Fruit fly (Drosophila melanogaster): ENCODE data around the gene Miro.

Gene Miro

DNA sequence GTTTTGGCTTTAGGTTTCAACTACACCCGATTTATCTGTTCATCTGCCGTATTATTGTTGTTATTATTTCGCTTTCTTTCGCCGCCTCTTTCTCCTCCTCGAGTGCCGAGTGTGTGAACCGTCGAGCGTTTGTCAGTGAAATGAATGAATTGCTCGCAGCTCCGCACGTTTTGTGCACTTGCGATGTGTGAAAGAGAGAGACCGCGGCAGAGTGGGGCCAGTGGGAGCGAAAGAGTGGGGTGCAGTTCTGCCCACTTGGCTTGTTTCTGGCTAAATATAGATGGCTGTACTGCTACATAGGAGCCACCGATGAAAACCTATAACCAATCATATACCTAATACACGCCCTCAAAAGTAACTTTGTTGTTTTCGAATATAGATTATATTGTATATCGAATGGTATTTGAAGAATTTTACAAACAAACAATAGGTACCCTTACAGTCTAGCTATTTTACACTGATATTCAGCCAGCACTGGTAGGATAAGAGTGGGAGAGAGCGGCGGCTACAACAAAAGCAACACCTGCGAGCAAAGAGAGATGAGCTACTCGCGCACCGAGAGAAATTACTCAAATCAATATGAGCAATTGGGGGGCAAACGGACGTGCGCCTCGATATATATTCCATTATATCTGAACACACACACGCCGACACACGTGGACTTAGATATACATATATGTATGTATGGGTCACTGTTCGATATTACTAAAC is 32.0 kb downstream of the Miro start (continued):
- 0 out of 3 replicates have a peak, but pooled peaks have one; percentile 16 for TF ChIP-seq Opbp (GFP tag; IDR thresholded peaks at IDR 0.05; ENCODE audit: partially characterized antibody)
- TF ChIP-seq Fer2 (tag; optimal IDR thresholded peaks at IDR 0.05): no peak
- no peak for TF ChIP-seq D19B (GFP tag; optimal IDR thresholded peaks at IDR 0.05)
- TF ChIP-seq CG10274 (GFP tag; optimal IDR thresholded peaks at IDR 0.05): no peak
- TF ChIP-seq Doc3 (GFP tag; IDR thresholded peaks at IDR 0.05; ENCODE audit: partially characterized antibody): no peak
- no peak for TF ChIP-seq CG6791 (GFP tag; IDR thresholded peaks at IDR 0.05; ENCODE audit: partially characterized antibody)
- TF ChIP-seq sima (GFP tag; optimal IDR thresholded peaks at IDR 0.05): no peak
- no peak for TF ChIP-seq Doc2 (GFP tag; IDR thresholded peaks at IDR 0.05)
- TF ChIP-seq bsh (GFP tag; optimal IDR thresholded peaks at IDR 0.05): no peak
- TF ChIP-seq Side (GFP tag; optimal IDR thresholded peaks at IDR 0.05): no peak
- no peak for TF ChIP-seq Pdp1 (GFP tag; optimal IDR thresholded peaks at IDR 0.05)
- TF ChIP-seq CG12299 (tag; optimal IDR thresholded peaks at IDR 0.05): no peak
- no peak for TF ChIP-seq ERR (GFP tag; optimal IDR thresholded peaks at IDR 0.05)
- TF ChIP-seq Kr (GFP tag; optimal IDR thresholded peaks at IDR 0.05): no peak
- no peak for TF ChIP-seq pita (GFP tag; optimal IDR thresholded peaks at IDR 0.05)
- TF ChIP-seq cas (GFP tag; IDR thresholded peaks at IDR 0.05): no peak
- peak; percentile 32 for TF ChIP-seq kni (GFP tag; optimal IDR thresholded peaks at IDR 0.05)
- no peak for TF ChIP-seq dmrt11E (tag; optimal IDR thresholded peaks at IDR 0.05)
- TF ChIP-seq CG7786 (GFP tag; optimal IDR thresholded peaks at IDR 0.05): no peak
- TF ChIP-seq CG10979 (tag; optimal IDR thresholded peaks at IDR 0.05): peak; percentile 8
- no peak for TF ChIP-seq sna (GFP tag; IDR thresholded peaks at IDR 0.05; ENCODE audit: partially characterized antibody)
- TF ChIP-seq Fer1 (GFP tag; optimal IDR thresholded peaks at IDR 0.05): peak; percentile 9
- TF ChIP-seq CG6689 (GFP tag; IDR thresholded peaks at IDR 0.05): no peak
- no peak for TF ChIP-seq Deaf1 (tag; optimal IDR thresholded peaks at IDR 0.05)
- TF ChIP-seq CG9437 (GFP tag; optimal IDR thresholded peaks at IDR 0.05): no peak
- no peak for TF ChIP-seq sob (GFP tag; IDR thresholded peaks at IDR 0.05)
- TF ChIP-seq E2f1 (GFP tag; IDR thresholded peaks at IDR 0.05): peak; percentile 26; the same call in 1 of the 2 replicates
- TF ChIP-seq sim (GFP tag; IDR thresholded peaks at IDR 0.05): no peak
- TF ChIP-seq Nf-YC (tag; optimal IDR thresholded peaks at IDR 0.05): no peak
- TF ChIP-seq dati (GFP tag; IDR thresholded peaks at IDR 0.05): no peak
- no peak for TF ChIP-seq CG10321 (GFP tag; IDR thresholded peaks at IDR 0.05)
- no peak for TF ChIP-seq amos (GFP tag; IDR thresholded peaks at IDR 0.05; ENCODE audit: partially characterized antibody)
- TF ChIP-seq CG33557 (GFP tag; optimal IDR thresholded peaks at IDR 0.05): no peak
- TF ChIP-seq chn (GFP tag; optimal IDR thresholded peaks at IDR 0.05): no peak
- TF ChIP-seq stwl (tag; optimal IDR thresholded peaks at IDR 0.05): no peak
- 0 out of 2 replicates have a peak, but pooled peaks have one; percentile 26 for TF ChIP-seq onecut (GFP tag; IDR thresholded peaks at IDR 0.05)

DNA sequence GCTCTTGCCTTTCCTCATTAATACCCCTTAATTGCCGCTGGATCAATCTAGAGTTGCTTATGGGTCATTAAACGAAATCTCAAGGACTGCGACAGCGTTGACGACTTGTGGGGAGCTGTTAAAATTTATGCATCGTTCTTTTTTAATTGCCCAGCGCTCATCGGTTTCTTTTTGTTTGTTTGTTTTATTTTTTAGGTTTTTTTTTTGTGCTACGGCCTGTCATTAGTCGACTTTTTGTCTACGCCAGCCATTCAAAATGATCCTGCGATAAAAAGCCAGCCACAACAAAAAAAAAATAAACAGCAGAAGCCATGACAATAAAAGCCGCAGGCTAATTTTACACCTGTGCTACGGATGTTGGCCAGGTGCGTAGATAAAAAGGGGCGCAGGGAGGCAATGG is 34.7 kb downstream of the Miro start:
- no peak for TF ChIP-seq CG17912 (GFP tag; optimal IDR thresholded peaks at IDR 0.05)
- TF ChIP-seq Sox102F (GFP tag; optimal IDR thresholded peaks at IDR 0.05): no peak
- TF ChIP-seq CG15269 (tag; optimal IDR thresholded peaks at IDR 0.05): no peak
- TF ChIP-seq CG5953 (GFP tag; IDR thresholded peaks at IDR 0.05): no peak
- no peak for TF ChIP-seq CHES-1-like (GFP tag; optimal IDR thresholded peaks at IDR 0.05)
- TF ChIP-seq CG18262 (tag; optimal IDR thresholded peaks at IDR 0.05): no peak
- no peak for TF ChIP-seq Dref (GFP tag; IDR thresholded peaks at IDR 0.05)
- TF ChIP-seq CG2199 (GFP tag; IDR thresholded peaks at IDR 0.05): 0 out of 3 replicates have a peak, but pooled peaks have one; percentile 18
- TF ChIP-seq CG11696 (GFP tag; IDR thresholded peaks at IDR 0.05): no peak
- no peak for TF ChIP-seq ara (GFP tag; IDR thresholded peaks at IDR 0.05)
- TF ChIP-seq CG13296 (GFP tag; optimal IDR thresholded peaks at IDR 0.05): no peak
- no peak for TF ChIP-seq ase (GFP tag; IDR thresholded peaks at IDR 0.05)
- no peak for TF ChIP-seq CG17568 (GFP tag; optimal IDR thresholded peaks at IDR 0.05)
- peak; percentile 87 for TF ChIP-seq nom (GFP tag; optimal IDR thresholded peaks at IDR 0.05)
- no peak for TF ChIP-seq chn (GFP tag; optimal IDR thresholded peaks at IDR 0.05)
- no peak for TF ChIP-seq pum (GFP tag; optimal IDR thresholded peaks at IDR 0.05)
- TF ChIP-seq Poxn (GFP tag; IDR thresholded peaks at IDR 0.05): no peak

All from whole organism, embryonic.